Worm (Caenorhabditis elegans): ENCODE data around the gene tag-244.

ce11 chrIV:1565725-1566124, 15.0 kb downstream of the tag-244 start:
- TF ChIP-seq efl-1 (optimal IDR thresholded peaks at IDR 0.05) (no peak), efl-1 (GFP tag; optimal IDR thresholded peaks at IDR 0.05 in 1 of 2) (no peak), fos-1 (tag; optimal IDR thresholded peaks at IDR 0.05) (no peak), nhr-28 (tag; optimal IDR thresholded peaks at IDR 0.05) (no peak), ceh-82 (tag; optimal IDR thresholded peaks at IDR 0.05) (no peak), blmp-1 (tag; optimal IDR thresholded peaks at IDR 0.05) (no peak), nhr-19 (GFP tag; conservative IDR thresholded peaks at IDR 0.05) (no peak), unc-130 (tag; optimal IDR thresholded peaks at IDR 0.05) (no peak), nhr-76 (tag; optimal IDR thresholded peaks at IDR 0.05) (no peak)

All from whole organism, L1 larva.